Worm (Caenorhabditis elegans) whole organism, L2 larva: ENCODE measurements around the gene T25G12.13.

Experiments used
- alr-1 ChIP-seq: fragments of 150-350 bp; optimal IDR thresholded peaks from 2 replicates; lab custom pipeline; 2014; ENCODE audit warnings: missing biosample characterization, missing genetic modification characterization
- lsy-2 ChIP-seq, 2 experiments: fragments of 150-350 bp in 1 of 2; sonication (generic microtip) in 1 of 2; optimal IDR thresholded peaks; 2 replicates each; lab custom pipeline; 2014 to 2017; ENCODE audit warnings: missing biosample characterization in 2 of 2, missing genetic modification characterization in 2 of 2
- mdl-1 ChIP-seq, 2 experiments: fragments of 150-350 bp in 1 of 2; sonication (generic microtip) in 1 of 2; optimal IDR thresholded peaks; 2 replicates each; lab custom pipeline; 2017; ENCODE audit warnings: missing biosample characterization in 2 of 2, missing genetic modification characterization in 2 of 2
- nhr-23 ChIP-seq: fragments of 150-350 bp; optimal IDR thresholded peaks from 2 replicates; lab custom pipeline; 2014; ENCODE audit warnings: missing biosample characterization, missing genetic modification reagents, missing genetic modification characterization
- nhr-237 ChIP-seq: fragments of 150-350 bp; optimal IDR thresholded peaks from 2 replicates; lab custom pipeline; 2014; ENCODE audit warnings: missing biosample characterization, missing genetic modification characterization
- nhr-6 ChIP-seq: fragments of 150-350 bp; optimal IDR thresholded peaks from 2 replicates; lab custom pipeline; 2014; ENCODE audit warnings: missing biosample characterization, missing genetic modification characterization
- skn-1 ChIP-seq: sonication (generic microtip); optimal IDR thresholded peaks from 2 replicates; lab custom pipeline; 2017; ENCODE audit warnings: missing biosample characterization, missing genetic modification characterization

ce11 chrX:17205853-17206252 is 37.3 kb upstream of the T25G12.13 start:
- no peak for TF ChIP-seq nhr-6 (tag; lab: Kevin White, UChicago)
- no peak for TF ChIP-seq nhr-23
- TF ChIP-seq mdl-1 (tag; optimal IDR thresholded peaks at IDR 0.05; lab: Kevin White, UChicago), result no peak
- no peak for TF ChIP-seq alr-1 (tag; lab: Kevin White, UChicago)
- TF ChIP-seq skn-1 (tag; lab: Kevin White, UChicago), result no peak
- TF ChIP-seq lsy-2 (tag; optimal IDR thresholded peaks at IDR 0.05; lab: Kevin White, UChicago), result no peak
- no peak for TF ChIP-seq nhr-237 (tag; lab: Kevin White, UChicago)
